Fruit fly (Drosophila melanogaster): Measurements from ENCODE around the gene CG10654.

DNA sequence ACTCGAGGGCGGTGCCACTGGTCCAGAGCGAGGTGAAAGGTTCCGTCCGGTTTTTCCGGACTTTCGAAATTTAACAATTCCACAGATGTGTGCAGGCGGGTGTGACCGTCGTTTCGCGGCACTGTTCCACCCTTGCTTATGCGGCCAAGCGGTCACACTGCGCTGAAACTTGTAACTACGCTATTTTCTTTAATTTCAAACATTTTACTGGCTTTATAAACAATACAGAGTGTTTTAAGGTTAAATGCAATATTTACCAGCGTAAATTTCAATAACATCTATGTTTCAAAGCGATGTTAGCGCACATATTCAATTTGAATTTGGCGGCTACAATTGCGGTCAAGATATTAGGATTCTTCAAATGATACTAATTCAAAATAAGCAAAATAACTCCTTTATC lies 22.4 kb upstream of the CG10654 start, which contains the start of gene nst:
- no peak for TF ChIP-seq psq (GFP tag; optimal IDR thresholded peaks at IDR 0.05)
- TF ChIP-seq Hr78 (GFP tag; optimal IDR thresholded peaks at IDR 0.05): no peak
- TF ChIP-seq fru (GFP tag; optimal IDR thresholded peaks at IDR 0.05): no peak
- TF ChIP-seq usp (GFP tag; optimal IDR thresholded peaks at IDR 0.05): no peak
- TF ChIP-seq dl (GFP tag; optimal IDR thresholded peaks at IDR 0.05; ENCODE audit: insufficient read depth in 1 of 2, partially characterized antibody in 2 of 2): no peak
- no peak for TF ChIP-seq sv (GFP tag; optimal IDR thresholded peaks at IDR 0.05)
- TF ChIP-seq Myc (optimal IDR thresholded peaks at IDR 0.05): no peak
- no peak for TF ChIP-seq Dif (GFP tag; optimal IDR thresholded peaks at IDR 0.05; ENCODE audit: partially characterized antibody)
- TF ChIP-seq lola (GFP tag; optimal IDR thresholded peaks at IDR 0.05): no peak
- no peak for TF ChIP-seq sage (GFP tag; optimal IDR thresholded peaks at IDR 0.05)
- TF ChIP-seq h (GFP tag; optimal IDR thresholded peaks at IDR 0.05): peak; percentile 11
- TF ChIP-seq Dfd (GFP tag; optimal IDR thresholded peaks at IDR 0.05): no peak
- no peak for TF ChIP-seq brk (GFP tag; optimal IDR thresholded peaks at IDR 0.05)
- TF ChIP-seq jim (GFP tag; optimal IDR thresholded peaks at IDR 0.05): no peak

All from whole organism, wandering third instar larva.